Worm (Caenorhabditis elegans) whole organism, L2 larva: Measurements from ENCODE around the gene Y54G2A.76.

Experiments used
- F13H6.1 ChIP-seq: sonication (generic microtip); optimal IDR thresholded peaks from 2 replicates; lab custom pipeline; 2016; ENCODE audit warnings: missing genetic modification characterization, missing compliant biosample characterization
- ZK546.5 ChIP-seq: sonication (generic microtip); optimal IDR thresholded peaks from 2 replicates; lab custom pipeline; 2017; ENCODE audit warnings: missing biosample characterization, missing genetic modification characterization
- aly-2 ChIP-seq: fragments of 150-350 bp; optimal IDR thresholded peaks from 2 replicates; lab custom pipeline; 2014; ENCODE audit warnings: missing biosample characterization, missing genetic modification characterization
- ama-1 ChIP-seq: fragments of 150-350 bp; optimal IDR thresholded peaks from 2 replicates; lab custom pipeline; 2018; ENCODE audit warnings: inconsistent platforms
- ceh-82 ChIP-seq: fragments of 150-350 bp; optimal IDR thresholded peaks from 2 replicates; lab custom pipeline; 2014; ENCODE audit warnings: missing biosample characterization, missing genetic modification characterization
- fos-1 ChIP-seq: fragments of 150-350 bp; optimal IDR thresholded peaks from 2 replicates; lab custom pipeline; 2014; ENCODE audit warnings: missing biosample characterization, missing genetic modification characterization
- lin-13 ChIP-seq: fragments of 150-350 bp; optimal IDR thresholded peaks from 2 replicates; lab custom pipeline; 2014; ENCODE audit warnings: missing biosample characterization, missing genetic modification reagents, missing genetic modification characterization
- lin-39 ChIP-seq: fragments of 150-350 bp; optimal IDR thresholded peaks from 2 replicates; lab custom pipeline; 2014; ENCODE audit warnings: missing biosample characterization, missing genetic modification reagents, missing genetic modification characterization
- nhr-12 ChIP-seq: fragments of 150-350 bp; optimal IDR thresholded peaks from 2 replicates; lab custom pipeline; 2014; ENCODE audit warnings: missing biosample characterization, missing genetic modification characterization
- nhr-77 ChIP-seq: fragments of 150-350 bp; optimal IDR thresholded peaks from 2 replicates; lab custom pipeline; 2014; ENCODE audit warnings: missing biosample characterization, missing genetic modification characterization
- sma-9 ChIP-seq, 2 experiments: fragments of 150-350 bp in 1 of 2; sonication (generic microtip) in 1 of 2; optimal IDR thresholded peaks; 2 replicates each; lab custom pipeline; 2014 to 2016; ENCODE audit warnings: missing genetic modification characterization in 2 of 2, mild to moderate bottlenecking in 1 of 2, missing biosample characterization in 1 of 2, missing compliant biosample characterization in 1 of 2, missing genetic modification reagents in 1 of 2, moderate library complexity in 1 of 2
- snpc-4 ChIP-seq: fragments of 150-350 bp; optimal IDR thresholded peaks from 2 replicates; lab custom pipeline; 2014; ENCODE audit warnings: missing biosample characterization, missing genetic modification characterization
- unc-62 ChIP-seq: fragments of 150-350 bp; optimal IDR thresholded peaks from 2 replicates; lab custom pipeline; 2014; ENCODE audit warnings: missing biosample characterization, missing genetic modification reagents, missing genetic modification characterization

DNA sequence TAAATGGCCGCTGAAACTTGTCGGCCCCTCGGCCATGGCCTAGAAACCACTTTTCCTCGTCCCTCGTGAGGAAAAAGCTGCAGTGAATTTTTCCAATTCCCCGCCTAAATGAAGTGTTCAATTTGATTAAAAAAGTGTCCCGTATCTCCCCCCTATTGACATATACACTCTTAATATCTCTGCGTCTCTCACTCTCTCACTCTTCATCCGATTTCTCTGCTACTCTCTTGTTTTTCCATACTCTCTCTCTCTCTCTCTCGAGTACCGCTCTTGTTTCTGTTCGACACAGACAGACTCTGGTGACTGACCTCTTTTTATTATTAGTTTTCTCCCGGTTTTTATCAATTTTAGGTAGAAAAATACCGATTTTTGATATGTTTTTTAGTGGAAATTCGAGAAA lies 24.2 kb upstream of the Y54G2A.76 start:
- TF ChIP-seq nhr-12 (no peak), nhr-77 (no peak), ama-1 (lab: Kevin White, UChicago) (no peak), fos-1 (tag; lab: Kevin White, UChicago) (peak; percentile 10), sma-9 (GFP tag; optimal IDR thresholded peaks at IDR 0.05; lab: Kevin White, UChicago) (no peak), sma-9 (tag; optimal IDR thresholded peaks at IDR 0.05; lab: Kevin White, UChicago) (no peak), unc-62 (no peak), lin-13 (GFP tag; lab: Kevin White, UChicago) (peak; percentile 40), ceh-82 (tag; lab: Kevin White, UChicago) (no peak), aly-2 (tag; lab: Kevin White, UChicago) (no peak), F13H6.1 (peak; percentile 31), snpc-4 (tag; lab: Kevin White, UChicago) (no peak), lin-39 (no peak), ZK546.5 (tag; lab: Kevin White, UChicago) (no peak)
